Worm (Caenorhabditis elegans): ENCODE results near the gene M110.3.

M110.3 gene

DNA sequence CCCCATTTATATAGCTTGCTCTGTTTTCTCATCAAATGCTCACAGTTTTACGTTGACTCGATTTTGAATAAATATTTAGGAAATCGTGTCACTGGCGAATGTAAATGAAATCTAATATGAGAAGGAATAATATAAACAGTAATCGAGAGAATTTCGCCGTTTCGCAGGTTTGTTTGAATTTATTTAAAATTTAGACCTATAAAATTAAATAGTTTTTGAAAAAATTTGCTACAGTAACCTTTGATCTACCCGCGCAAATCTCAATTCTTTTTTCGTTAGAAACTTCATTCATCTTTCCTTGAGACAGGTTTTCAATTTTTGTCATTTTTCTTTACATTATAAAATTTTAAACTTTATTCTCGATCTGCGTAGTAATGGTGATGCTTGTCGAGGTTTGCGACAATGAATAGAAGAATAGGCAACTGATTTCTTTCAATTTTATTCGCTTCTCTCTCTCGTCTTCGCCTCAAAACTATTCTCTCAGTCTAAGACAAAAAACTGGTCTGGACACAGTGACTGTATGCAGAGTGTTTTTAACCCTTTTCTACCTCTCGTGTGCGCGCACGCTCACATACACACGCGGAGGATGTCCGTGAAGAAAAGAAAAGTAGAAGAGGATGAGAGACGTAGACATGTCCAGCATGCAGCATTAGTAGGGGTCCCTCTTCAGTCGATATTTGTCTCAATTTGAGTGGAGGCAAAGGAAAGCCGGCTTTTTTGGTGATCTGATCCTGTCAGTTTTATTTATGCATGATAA is 6.1 kb upstream of the M110.3 start, which contains the start of gene dab-1:
TSS of gene dab-1 (plus strand) at position 78 of the 757 bp plus-strand sequence.
- TF ChIP-seq cog-1 (tag; optimal IDR thresholded peaks at IDR 0.05) (no peak), ztf-29 (GFP tag; IDR thresholded peaks at IDR 0.05) (no peak), ztf-23 (GFP tag; IDR thresholded peaks at IDR 0.05) (no peak), med-1 (GFP tag; optimal IDR thresholded peaks at IDR 0.05; ENCODE audit: insufficient read depth) (no peak), klf-2 (GFP tag; conservative IDR thresholded peaks at IDR 0.05) (no peak), flt-1 (GFP tag; IDR thresholded peaks at IDR 0.05) (no peak), T22C8.4 (GFP tag; IDR thresholded peaks at IDR 0.05) (no peak), tab-1 (GFP tag; IDR thresholded peaks at IDR 0.05) (no peak), ref-1 (GFP tag; conservative IDR thresholded peaks at IDR 0.05) (no peak)

DNA sequence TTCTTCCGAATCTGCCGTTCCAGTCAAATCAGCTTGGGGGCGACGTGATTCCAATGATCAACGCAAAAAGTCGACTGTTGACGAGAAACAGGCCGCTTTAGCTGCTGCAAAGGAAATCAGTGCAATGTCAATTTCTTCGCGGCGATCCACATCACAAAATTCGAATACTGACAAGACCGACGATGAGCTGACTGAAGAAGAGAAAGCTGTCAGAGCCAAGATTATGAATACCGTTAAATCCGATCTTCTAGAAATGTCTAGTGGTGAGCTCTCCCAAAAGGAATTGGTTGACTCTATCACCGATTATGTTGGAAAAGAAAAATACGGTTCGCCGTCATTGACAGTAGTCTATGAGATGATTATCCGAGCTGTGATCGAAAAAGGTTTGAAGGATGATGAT is 3.9 kb upstream of the M110.3 start:
- TF ChIP-seq cog-1 (tag; optimal IDR thresholded peaks at IDR 0.05) (no peak), med-1 (GFP tag; optimal IDR thresholded peaks at IDR 0.05; ENCODE audit: insufficient read depth) (no peak), ztf-29 (GFP tag; IDR thresholded peaks at IDR 0.05) (no peak), flt-1 (GFP tag; IDR thresholded peaks at IDR 0.05) (no peak), T22C8.4 (GFP tag; IDR thresholded peaks at IDR 0.05) (no peak), ztf-23 (GFP tag; IDR thresholded peaks at IDR 0.05) (no peak), ref-1 (GFP tag; conservative IDR thresholded peaks at IDR 0.05) (no peak), tab-1 (GFP tag; IDR thresholded peaks at IDR 0.05) (no peak), klf-2 (GFP tag; conservative IDR thresholded peaks at IDR 0.05) (no peak)

DNA sequence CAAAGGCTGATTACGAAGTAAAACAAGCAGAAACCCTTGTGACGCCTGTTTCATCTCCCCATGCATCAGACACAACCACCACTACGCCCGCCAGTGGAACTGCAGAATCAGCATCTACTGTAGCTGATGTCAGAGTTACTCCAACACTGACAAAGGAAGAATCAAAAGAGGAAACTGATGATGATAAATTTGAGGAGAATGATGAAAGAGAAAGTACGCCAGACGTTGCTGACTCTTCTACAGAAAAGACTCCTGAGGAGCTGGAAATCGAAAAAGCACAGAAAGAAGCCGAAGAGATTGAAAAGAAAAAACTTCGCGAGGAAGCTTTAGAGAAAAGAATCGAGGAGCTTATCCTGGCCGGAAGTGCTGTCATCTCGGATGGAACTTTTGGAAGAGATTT is 1.9 kb upstream of the M110.3 start:
- TF ChIP-seq flt-1 (GFP tag; IDR thresholded peaks at IDR 0.05) (no peak), cog-1 (tag; optimal IDR thresholded peaks at IDR 0.05) (no peak), ztf-23 (GFP tag; IDR thresholded peaks at IDR 0.05) (no peak), klf-2 (GFP tag; conservative IDR thresholded peaks at IDR 0.05) (no peak), med-1 (GFP tag; optimal IDR thresholded peaks at IDR 0.05; ENCODE audit: insufficient read depth) (no peak), ref-1 (GFP tag; conservative IDR thresholded peaks at IDR 0.05) (no peak), T22C8.4 (GFP tag; IDR thresholded peaks at IDR 0.05) (no peak), tab-1 (GFP tag; IDR thresholded peaks at IDR 0.05) (no peak), ztf-29 (GFP tag; IDR thresholded peaks at IDR 0.05) (no peak)

DNA sequence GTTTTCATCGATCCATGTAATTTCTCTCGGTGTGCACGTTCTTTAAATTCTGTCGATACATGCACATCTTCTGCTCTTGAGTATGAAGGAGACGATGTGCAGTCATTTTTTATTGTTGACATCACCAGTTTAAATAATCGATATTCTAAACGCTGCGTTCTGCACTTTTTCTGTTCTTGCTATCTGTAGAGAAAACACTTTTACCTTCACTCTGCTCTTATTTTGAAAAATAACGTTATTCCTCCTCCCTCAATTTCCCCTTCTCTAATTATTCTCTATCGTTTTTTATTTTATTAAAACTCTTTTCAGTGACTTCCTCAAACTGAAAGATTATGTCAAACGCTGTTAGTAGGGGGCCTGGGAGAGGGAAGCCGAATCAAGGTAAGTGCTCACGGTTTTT is 506 bp upstream of the M110.3 start, which contains the start of gene ifg-1:
TSS of gene ifg-1 (plus strand) at position 301 of the 400 bp plus-strand sequence.
- TF ChIP-seq ref-1 (GFP tag; conservative IDR thresholded peaks at IDR 0.05) (no peak), med-1 (GFP tag; optimal IDR thresholded peaks at IDR 0.05; ENCODE audit: insufficient read depth) (no peak), T22C8.4 (GFP tag; IDR thresholded peaks at IDR 0.05) (no peak), flt-1 (GFP tag; IDR thresholded peaks at IDR 0.05) (no peak), ztf-29 (GFP tag; IDR thresholded peaks at IDR 0.05) (no peak), ztf-23 (GFP tag; IDR thresholded peaks at IDR 0.05) (no peak), cog-1 (tag; optimal IDR thresholded peaks at IDR 0.05) (no peak), tab-1 (GFP tag; IDR thresholded peaks at IDR 0.05) (no peak), klf-2 (GFP tag; conservative IDR thresholded peaks at IDR 0.05) (no peak)

DNA sequence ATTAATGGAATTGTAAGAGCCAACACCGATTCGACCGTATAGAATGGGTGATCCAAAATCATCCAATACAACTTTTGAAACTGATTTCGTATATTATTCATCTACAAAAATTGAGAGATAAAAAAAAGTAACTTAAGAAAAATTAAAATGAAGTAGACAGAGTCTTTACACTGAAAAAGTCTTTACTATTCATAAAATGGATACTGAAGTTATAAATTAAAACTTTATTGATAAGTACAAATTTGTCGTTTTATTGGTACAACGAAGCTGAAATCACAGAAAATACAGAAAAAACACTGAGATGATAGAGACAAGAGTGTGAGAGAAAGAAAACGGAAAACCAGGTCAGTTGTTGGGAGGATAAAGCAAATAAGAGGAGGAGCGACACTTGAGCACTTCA is 2.0 kb downstream of the M110.3 start, which contains the start of gene M110.10:
TSS of gene M110.10 (minus strand) at position 101 of the 400 bp plus-strand sequence.
- TF ChIP-seq tab-1 (GFP tag; IDR thresholded peaks at IDR 0.05), result no peak
- TF ChIP-seq ref-1 (GFP tag; conservative IDR thresholded peaks at IDR 0.05), result no peak
- no peak for TF ChIP-seq cog-1 (tag; optimal IDR thresholded peaks at IDR 0.05)
- TF ChIP-seq med-1 (GFP tag; optimal IDR thresholded peaks at IDR 0.05; ENCODE audit: insufficient read depth), result no peak
- TF ChIP-seq ztf-23 (GFP tag; IDR thresholded peaks at IDR 0.05), result no peak
- no peak for TF ChIP-seq T22C8.4 (GFP tag; IDR thresholded peaks at IDR 0.05)
- no peak for TF ChIP-seq ztf-29 (GFP tag; IDR thresholded peaks at IDR 0.05)
- TF ChIP-seq klf-2 (GFP tag; conservative IDR thresholded peaks at IDR 0.05), result no peak
- no peak for TF ChIP-seq flt-1 (GFP tag; IDR thresholded peaks at IDR 0.05)

DNA sequence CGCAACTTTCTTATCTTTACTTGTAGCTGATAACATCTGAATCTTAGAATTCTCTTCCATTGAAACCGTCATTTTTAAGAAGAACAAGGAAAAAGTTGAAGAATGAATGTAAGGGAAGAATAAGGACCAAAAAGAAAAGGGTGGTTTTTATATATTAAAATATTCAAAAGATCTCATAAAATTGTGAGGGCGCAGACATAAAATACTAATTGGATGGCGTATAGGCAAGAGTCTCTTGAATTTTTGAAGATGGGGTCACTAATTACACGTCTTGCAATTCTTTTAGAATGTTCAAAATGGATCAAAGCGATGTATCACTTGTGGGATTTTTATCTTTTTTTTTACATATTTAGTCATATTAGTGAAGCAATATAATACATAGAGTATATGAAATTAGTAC is 3.7 kb downstream of the M110.3 start, which contains the start of gene twk-3:
TSS of gene twk-3 (minus strand) at position 101 of the 400 bp plus-strand sequence.
- TF ChIP-seq klf-2 (GFP tag; conservative IDR thresholded peaks at IDR 0.05) (no peak), ref-1 (GFP tag; conservative IDR thresholded peaks at IDR 0.05) (no peak), med-1 (GFP tag; optimal IDR thresholded peaks at IDR 0.05; ENCODE audit: insufficient read depth) (no peak), flt-1 (GFP tag; IDR thresholded peaks at IDR 0.05) (no peak), tab-1 (GFP tag; IDR thresholded peaks at IDR 0.05) (no peak)

DNA sequence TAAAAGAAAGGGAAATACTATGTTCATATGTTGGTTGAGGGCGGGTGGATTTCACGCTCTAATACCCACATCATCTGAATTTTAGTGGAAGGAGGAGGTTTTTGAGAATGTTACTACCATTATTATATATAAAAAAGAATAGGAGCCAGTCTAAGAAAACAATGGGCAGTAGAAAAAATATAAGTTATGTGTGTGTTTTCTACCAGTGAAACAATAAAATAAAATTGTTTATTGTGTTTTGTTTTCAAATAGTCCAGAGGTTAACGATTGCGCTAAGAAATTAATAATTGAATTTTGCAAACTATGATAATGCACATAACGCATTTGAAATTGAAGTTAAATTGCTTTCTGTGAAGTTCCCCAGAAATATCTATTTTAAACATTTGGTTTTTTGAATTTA is 6.9 kb downstream of the M110.3 start, which contains the start of gene M110.8:
TSS of gene M110.8 (minus strand) at position 101 of the 400 bp plus-strand sequence.
- TF ChIP-seq klf-2 (GFP tag; conservative IDR thresholded peaks at IDR 0.05) (no peak), T22C8.4 (GFP tag; IDR thresholded peaks at IDR 0.05) (no peak), flt-1 (GFP tag; IDR thresholded peaks at IDR 0.05) (no peak), ztf-23 (GFP tag; IDR thresholded peaks at IDR 0.05) (no peak), ref-1 (GFP tag; conservative IDR thresholded peaks at IDR 0.05) (no peak), tab-1 (GFP tag; IDR thresholded peaks at IDR 0.05) (no peak), cog-1 (tag; optimal IDR thresholded peaks at IDR 0.05) (no peak), med-1 (GFP tag; optimal IDR thresholded peaks at IDR 0.05; ENCODE audit: insufficient read depth) (no peak), ztf-29 (GFP tag; IDR thresholded peaks at IDR 0.05) (no peak)

DNA sequence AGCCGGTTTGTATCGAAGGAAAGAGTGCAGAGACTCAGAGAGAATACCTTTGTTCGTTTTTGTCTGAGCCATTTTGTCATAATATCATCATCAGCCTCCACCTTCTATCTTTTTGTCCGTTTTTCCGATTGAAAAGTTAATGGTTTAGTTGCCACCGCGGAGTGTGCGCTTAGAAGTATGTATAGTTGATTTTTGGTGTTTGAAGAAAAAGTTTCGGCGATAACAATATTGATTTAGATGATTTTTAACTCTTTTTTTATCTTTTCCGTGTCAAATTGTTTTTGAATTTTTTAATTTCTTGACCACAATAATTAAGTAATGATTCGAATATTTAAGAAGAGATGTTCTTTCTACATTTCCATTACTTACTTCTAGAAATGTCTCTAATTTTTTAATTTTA is 10.8 kb downstream of the M110.3 start:
- no peak for TF ChIP-seq klf-2 (GFP tag; conservative IDR thresholded peaks at IDR 0.05)
- TF ChIP-seq flt-1 (GFP tag; IDR thresholded peaks at IDR 0.05), result no peak
- TF ChIP-seq ztf-29 (GFP tag; IDR thresholded peaks at IDR 0.05), result no peak
- TF ChIP-seq T22C8.4 (GFP tag; IDR thresholded peaks at IDR 0.05), result no peak
- TF ChIP-seq tab-1 (GFP tag; IDR thresholded peaks at IDR 0.05), result no peak
- no peak for TF ChIP-seq med-1 (GFP tag; optimal IDR thresholded peaks at IDR 0.05; ENCODE audit: insufficient read depth)
- no peak for TF ChIP-seq ztf-23 (GFP tag; IDR thresholded peaks at IDR 0.05)
- TF ChIP-seq cog-1 (tag; optimal IDR thresholded peaks at IDR 0.05), result no peak
- TF ChIP-seq ref-1 (GFP tag; conservative IDR thresholded peaks at IDR 0.05), result no peak

DNA sequence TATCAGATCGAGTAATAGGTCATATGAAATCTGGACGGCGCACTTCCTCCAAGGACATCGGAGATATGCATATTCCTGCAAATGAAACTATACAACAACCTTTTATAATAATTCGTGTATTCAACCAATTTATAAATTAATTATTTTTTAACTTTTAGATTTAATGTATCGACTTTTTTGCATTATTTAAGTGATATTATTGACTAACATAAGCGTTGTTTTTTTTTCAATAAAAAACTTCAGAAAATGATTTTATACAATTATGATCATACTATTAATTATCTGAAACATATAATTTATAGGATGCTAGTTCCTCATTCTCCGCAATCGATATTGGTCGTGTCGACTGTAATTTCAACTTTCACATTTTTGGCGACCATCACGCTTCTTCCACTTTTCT is 12.4 kb downstream of the M110.3 start, which contains the start of gene col-76:
TSS of gene col-76 (plus strand) at position 301 of the 400 bp plus-strand sequence.
- TF ChIP-seq flt-1 (GFP tag; IDR thresholded peaks at IDR 0.05), result no peak
- TF ChIP-seq cog-1 (tag; optimal IDR thresholded peaks at IDR 0.05), result no peak
- TF ChIP-seq T22C8.4 (GFP tag; IDR thresholded peaks at IDR 0.05), result no peak
- no peak for TF ChIP-seq tab-1 (GFP tag; IDR thresholded peaks at IDR 0.05)
- no peak for TF ChIP-seq ztf-23 (GFP tag; IDR thresholded peaks at IDR 0.05)
